Worm (Caenorhabditis elegans) whole organism, young adult: ENCODE measurements around the gene snrp-40.1.

Experiments used
- B0261.1 ChIP-seq: sonication (generic microtip); optimal IDR thresholded peaks from 2 replicates; lab custom pipeline; 2016; ENCODE audit warnings: mild to moderate bottlenecking, missing genetic modification characterization, moderate library complexity, missing compliant biosample characterization
- F10E7.11 ChIP-seq: sonication (generic microtip); optimal IDR thresholded peaks from 2 replicates; lab custom pipeline; 2017; ENCODE audit warnings: mild to moderate bottlenecking, missing genetic modification characterization, moderate library complexity, missing compliant biosample characterization
- F37B4.10 ChIP-seq: fragments of 200-800 bp; sonication (Bioruptor generic); IDR thresholded peaks from 2 replicates; pipeline ENCODE4 v1.3.6; 2022; ENCODE audit warnings: missing genetic modification characterization, missing compliant biosample characterization
- F39B2.1 ChIP-seq: fragments of 200-800 bp; sonication (Bioruptor generic); IDR thresholded peaks from 2 replicates; pipeline ENCODE4 v1.3.6; 2022; ENCODE audit warnings: missing genetic modification reagents, missing genetic modification characterization, missing compliant biosample characterization
- F55B11.4 ChIP-seq: sonication (generic microtip); optimal IDR thresholded peaks from 2 replicates; lab custom pipeline; 2016; ENCODE audit warnings: missing compliant biosample characterization, missing genetic modification characterization, borderline replicate concordance; ENCODE audit not compliant: insufficient read depth
- Y53F4B.3 ChIP-seq: fragments of 200-800 bp; sonication (Bioruptor generic); IDR thresholded peaks from 2 replicates; pipeline ENCODE4 v1.3.6; 2022; ENCODE audit warnings: missing genetic modification reagents, missing genetic modification characterization, missing compliant biosample characterization
- ZK185.1 ChIP-seq: sonication (generic microtip); optimal IDR thresholded peaks from 2 replicates; lab custom pipeline; 2016; ENCODE audit warnings: mild to moderate bottlenecking, missing genetic modification characterization, missing compliant biosample characterization; ENCODE audit not compliant: poor library complexity, severe bottlenecking
- ama-1 ChIP-seq, 3 experiments: fragments of 150-350 bp in 1 of 3; sonication (generic microtip) in 2 of 3; optimal IDR thresholded peaks; 2 replicates each; lab custom pipeline; 2014 to 2018; ENCODE audit warnings: missing biosample characterization in 2 of 3, missing genetic modification characterization in 2 of 3, missing genetic modification reagents in 2 of 3
- atf-7 ChIP-seq: sonication (generic microtip); optimal IDR thresholded peaks from 2 replicates; lab custom pipeline; 2017; ENCODE audit warnings: mild to moderate bottlenecking, missing genetic modification characterization, missing compliant biosample characterization
- athp-1 ChIP-seq: sonication (generic microtip); optimal IDR thresholded peaks from 2 replicates; lab custom pipeline; 2017; ENCODE audit warnings: mild to moderate bottlenecking, missing genetic modification characterization, missing compliant biosample characterization
- attf-3 ChIP-seq: fragments of 200-800 bp; sonication (Bioruptor generic); conservative IDR thresholded peaks from 2 replicates; pipeline ENCODE4 v1.3.6; 2022; ENCODE audit warnings: missing genetic modification reagents, missing genetic modification characterization, missing compliant biosample characterization
- attf-5 ChIP-seq: fragments of 200-800 bp; sonication (Bioruptor generic); optimal IDR thresholded peaks from 2 replicates; lab custom pipeline; 2018; ENCODE audit warnings: mild to moderate bottlenecking, missing genetic modification characterization, missing compliant biosample characterization
- attf-6 ChIP-seq: fragments of 200-800 bp; sonication (Bioruptor generic); IDR thresholded peaks from 2 replicates; pipeline ENCODE4 v1.3.6; 2022; ENCODE audit warnings: missing genetic modification reagents, missing genetic modification characterization, missing compliant biosample characterization
- bed-2 ChIP-seq: fragments of 200-800 bp; sonication (Bioruptor generic); IDR thresholded peaks from 2 replicates; pipeline ENCODE4 v1.3.6; 2022; ENCODE audit warnings: missing genetic modification reagents, missing genetic modification characterization, missing compliant biosample characterization
- ceh-40 ChIP-seq: fragments of 200-800 bp; sonication (Bioruptor generic); IDR thresholded peaks from 2 replicates; pipeline ENCODE4 v1.3.6; 2022; ENCODE audit warnings: missing genetic modification characterization, missing compliant biosample characterization
- chd-7 ChIP-seq: sonication (generic microtip); optimal IDR thresholded peaks from 2 replicates; lab custom pipeline; 2016; ENCODE audit warnings: mild to moderate bottlenecking, missing genetic modification characterization, moderate library complexity, missing compliant biosample characterization
- dpl-1 ChIP-seq: fragments of 150-350 bp; optimal IDR thresholded peaks from 2 replicates; lab custom pipeline; 2014; ENCODE audit warnings: missing biosample characterization, missing genetic modification reagents, missing genetic modification characterization
- hlh-26 ChIP-seq: fragments of 200-800 bp; sonication (Bioruptor generic); conservative IDR thresholded peaks from 2 replicates; pipeline ENCODE4 v1.3.6; 2022; ENCODE audit warnings: missing genetic modification reagents, missing genetic modification characterization, missing compliant biosample characterization
- lin-26 ChIP-seq: fragments of 200-800 bp; sonication (Bioruptor generic); IDR thresholded peaks from 2 replicates; pipeline ENCODE4 v1.3.6; 2022; ENCODE audit warnings: missing genetic modification reagents, missing genetic modification characterization, missing compliant biosample characterization
- lsl-1 ChIP-seq: fragments of 200-800 bp; sonication (Bioruptor generic); optimal IDR thresholded peaks from 2 replicates; lab custom pipeline; 2018; ENCODE audit warnings: mild to moderate bottlenecking, missing genetic modification characterization, moderate library complexity, missing compliant biosample characterization
- lsy-27 ChIP-seq: sonication (generic microtip); optimal IDR thresholded peaks from 2 replicates; lab custom pipeline; 2017; ENCODE audit warnings: missing genetic modification characterization, mild to moderate bottlenecking, missing compliant biosample characterization, antibody characterized with exemption, missing genotype, borderline replicate concordance; ENCODE audit not compliant: insufficient read depth
- madf-6 ChIP-seq: fragments of 200-800 bp; sonication (Bioruptor generic); IDR thresholded peaks from 2 replicates; pipeline ENCODE4 v1.3.6; 2022; ENCODE audit warnings: missing genetic modification reagents, missing genetic modification characterization, missing compliant biosample characterization
- mel-28 ChIP-seq: sonication (generic microtip); optimal IDR thresholded peaks from 2 replicates; lab custom pipeline; 2016; ENCODE audit warnings: borderline replicate concordance, mild to moderate bottlenecking, missing genetic modification characterization, missing compliant biosample characterization
- nfya-1 ChIP-seq: sonication (generic microtip); optimal IDR thresholded peaks from 2 replicates; lab custom pipeline; 2017; ENCODE audit warnings: antibody characterized with exemption, missing compliant biosample characterization, missing genetic modification characterization, borderline replicate concordance; ENCODE audit not compliant: insufficient read depth
- nhr-80 ChIP-seq: sonication (generic microtip); optimal IDR thresholded peaks from 2 replicates; lab custom pipeline; 2016; ENCODE audit warnings: missing genetic modification characterization, missing compliant biosample characterization
- rec-8 ChIP-seq, 2 experiments: sonication (generic microtip); optimal IDR thresholded peaks; 2 replicates each; lab custom pipeline; 2016; ENCODE audit warnings: mild to moderate bottlenecking in 2 of 2, missing genetic modification characterization in 2 of 2, missing genetic modification reagents in 2 of 2, missing genotype in 2 of 2, missing biosample characterization in 1 of 2, missing compliant biosample characterization in 1 of 2, moderate library complexity in 1 of 2
- snpc-1.3 ChIP-seq: sonication (generic microtip); optimal IDR thresholded peaks from 2 replicates; lab custom pipeline; 2017; ENCODE audit warnings: missing genetic modification characterization, mild to moderate bottlenecking, missing compliant biosample characterization, antibody characterized with exemption, moderate library complexity, missing genotype, missing genetic modification reagents; ENCODE audit not compliant: insufficient read depth
- somi-1 ChIP-seq: fragments of 200-800 bp; sonication (Bioruptor generic); optimal IDR thresholded peaks from 2 replicates; lab custom pipeline; 2018; ENCODE audit warnings: mild to moderate bottlenecking, missing genetic modification characterization, missing compliant biosample characterization
- sptf-2 ChIP-seq: fragments of 200-800 bp; sonication (Bioruptor generic); optimal IDR thresholded peaks from 2 replicates; lab custom pipeline; 2018; ENCODE audit warnings: mild to moderate bottlenecking, missing genetic modification characterization, missing compliant biosample characterization
- unc-62 ChIP-seq: fragments of 150-350 bp; optimal IDR thresholded peaks from 2 replicates; lab custom pipeline; 2014; ENCODE audit warnings: missing biosample characterization, missing genetic modification reagents, missing genetic modification characterization
- xnd-1 ChIP-seq: sonication (generic microtip); optimal IDR thresholded peaks from 2 replicates; lab custom pipeline; 2016; ENCODE audit warnings: missing genotype, missing genetic modification reagents, missing genetic modification characterization, missing compliant biosample characterization
- ztf-22 ChIP-seq: fragments of 200-800 bp; sonication (Bioruptor generic); optimal IDR thresholded peaks from 2 replicates; lab custom pipeline; 2018; ENCODE audit warnings: mild to moderate bottlenecking, missing genetic modification characterization, moderate library complexity, missing compliant biosample characterization
- ztf-25 ChIP-seq: fragments of 200-800 bp; sonication (Bioruptor generic); IDR thresholded peaks from 2 replicates; pipeline ENCODE4 v1.3.6; 2022; ENCODE audit warnings: missing genetic modification reagents, missing genetic modification characterization, missing compliant biosample characterization
- ztf-28 ChIP-seq: fragments of 200-800 bp; sonication (Bioruptor generic); IDR thresholded peaks from 2 replicates; pipeline ENCODE4 v1.3.6; 2022; ENCODE audit warnings: missing genetic modification reagents, missing genetic modification characterization, missing compliant biosample characterization

snrp-40.1 gene

DNA sequence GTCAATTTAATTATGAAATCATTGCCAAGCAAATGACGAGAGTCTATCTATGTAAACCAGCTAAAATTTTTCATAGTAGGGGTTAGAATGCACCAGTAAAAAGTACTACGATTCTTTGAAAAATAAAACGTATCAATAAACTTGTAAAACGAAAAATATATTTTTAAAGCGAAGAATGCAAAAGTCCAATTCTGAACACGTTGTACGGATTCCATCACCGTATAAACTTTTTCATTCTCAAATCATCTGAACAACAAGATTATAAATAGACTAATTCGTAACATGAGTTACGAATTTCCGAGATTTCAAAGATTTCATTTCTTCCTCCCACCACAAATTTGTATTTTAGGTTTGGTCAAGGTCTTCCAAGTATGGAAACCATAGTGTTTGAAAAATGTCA is 17.2 kb upstream of the snrp-40.1 start, which contains the start of gene nlp-57:
TSS of gene nlp-57 (plus strand) at position 301 of the 400 bp plus-strand sequence.
- TF ChIP-seq sptf-2 (GFP tag; lab: Kevin White, UChicago) (no peak), rec-8 (tag; optimal IDR thresholded peaks at IDR 0.05; lab: Kevin White, UChicago) (no peak), F39B2.1 (GFP tag; lab: Robert Waterston, UW) (no peak), F55B11.4 (tag; lab: Kevin White, UChicago) (no peak), nhr-80 (tag; lab: Kevin White, UChicago) (no peak), hlh-26 (GFP tag; lab: Robert Waterston, UW) (no peak), atf-7 (tag; lab: Kevin White, UChicago) (no peak), somi-1 (GFP tag; lab: Kevin White, UChicago) (no peak), ztf-25 (GFP tag; lab: Robert Waterston, UW) (no peak), nfya-1 (tag; lab: Kevin White, UChicago) (no peak)

DNA sequence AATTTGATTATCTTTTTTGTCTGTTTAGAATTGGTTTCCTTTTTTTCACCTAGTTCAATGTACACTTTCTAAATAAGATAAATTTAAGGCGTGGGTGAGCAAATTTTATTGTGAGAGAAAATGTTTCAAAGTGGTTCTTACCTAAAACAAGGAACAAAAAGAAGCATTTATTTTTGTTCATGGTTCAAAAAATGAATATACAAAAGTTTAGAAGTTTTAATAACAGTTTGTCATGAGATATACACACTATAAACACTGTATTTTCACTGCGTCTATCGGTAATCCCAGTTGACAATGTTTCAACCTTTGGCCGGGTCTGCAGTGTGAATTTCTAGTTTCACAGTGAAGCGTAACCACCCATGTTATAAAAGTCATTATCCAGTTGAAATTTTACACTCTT is 15.8 kb upstream of the snrp-40.1 start, which contains the start of gene F08G12.11:
TSS of gene F08G12.11 (minus strand) at position 181 of the 400 bp plus-strand sequence.
- TF ChIP-seq sptf-2 (GFP tag; lab: Kevin White, UChicago), result no peak
- no peak for TF ChIP-seq F37B4.10
- TF ChIP-seq madf-6 (GFP tag; lab: Robert Waterston, UW), result no peak
- TF ChIP-seq attf-5 (GFP tag; lab: Kevin White, UChicago), result no peak
- no peak for TF ChIP-seq ztf-28 (GFP tag; lab: Robert Waterston, UW)
- no peak for TF ChIP-seq attf-6 (GFP tag; lab: Robert Waterston, UW)
- TF ChIP-seq xnd-1 (tag; lab: Kevin White, UChicago), result no peak
- TF ChIP-seq mel-28 (tag; lab: Kevin White, UChicago), result no peak

DNA sequence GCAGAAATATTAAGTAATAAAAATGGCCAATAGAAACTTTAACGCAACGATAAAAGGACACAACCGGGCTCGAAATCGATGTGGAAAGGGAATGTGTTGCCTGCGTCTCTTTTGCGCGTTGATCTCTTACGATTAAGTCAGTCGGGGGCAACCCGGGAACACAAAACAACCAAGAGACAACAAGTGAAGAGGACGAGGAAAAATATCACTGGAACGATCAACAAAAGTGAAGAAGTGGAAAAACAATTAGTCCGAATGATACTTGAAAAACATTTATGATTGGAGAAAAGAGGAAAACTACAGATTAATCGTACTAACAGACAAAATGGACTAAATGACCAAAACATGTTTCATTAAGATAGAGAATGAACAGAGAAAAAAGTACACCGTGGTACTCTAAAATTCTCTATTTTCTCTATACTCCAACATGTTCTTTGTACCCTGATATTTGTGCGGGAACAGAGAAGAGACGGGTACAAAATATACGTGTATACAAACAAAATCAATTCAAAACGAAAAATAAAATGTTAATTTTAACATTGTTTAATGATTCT is 10.8 kb upstream of the snrp-40.1 start, which contains the start of gene F08G12.5:
TSS of gene F08G12.5 (minus strand) at position 1 of the 554 bp plus-strand sequence.
- TF ChIP-seq chd-7 (tag; lab: Kevin White, UChicago) (no peak), lin-26 (no peak), ztf-22 (GFP tag; lab: Kevin White, UChicago) (no peak), ceh-40 (GFP tag; lab: Robert Waterston, UW) (no peak), lsy-27 (tag; lab: Kevin White, UChicago) (no peak), Y53F4B.3 (no peak), ZK185.1 (tag; lab: Kevin White, UChicago) (no peak), dpl-1 (GFP tag; lab: Kevin White, UChicago) (no peak), B0261.1 (tag; lab: Kevin White, UChicago) (no peak), unc-62 (GFP tag; lab: Kevin White, UChicago) (no peak), attf-3 (GFP tag; lab: Robert Waterston, UW) (no peak), snpc-1.3 (tag; lab: Kevin White, UChicago) (no peak), athp-1 (no peak), F10E7.11 (tag; lab: Kevin White, UChicago) (no peak), nhr-80 (tag; lab: Kevin White, UChicago) (no peak), ama-1 (optimal IDR thresholded peaks at IDR 0.05; lab: Kevin White, UChicago) (no peak), ama-1 (GFP tag; optimal IDR thresholded peaks at IDR 0.05; lab: Kevin White, UChicago) (no peak), bed-2 (GFP tag; lab: Robert Waterston, UW) (no peak), lsl-1 (GFP tag; lab: Kevin White, UChicago) (no peak)
- TF ChIP-seq, all 124 proteins: peak for 0
